Fruit fly (Drosophila melanogaster): ENCODE measurements around the gene Hacd2.
"Not testable (repeated sequence)": the region's sequence is repeated elsewhere in the genome, so short reads cannot be mapped to it uniquely, and the experiment has no call there.

Gene Hacd2

DNA sequence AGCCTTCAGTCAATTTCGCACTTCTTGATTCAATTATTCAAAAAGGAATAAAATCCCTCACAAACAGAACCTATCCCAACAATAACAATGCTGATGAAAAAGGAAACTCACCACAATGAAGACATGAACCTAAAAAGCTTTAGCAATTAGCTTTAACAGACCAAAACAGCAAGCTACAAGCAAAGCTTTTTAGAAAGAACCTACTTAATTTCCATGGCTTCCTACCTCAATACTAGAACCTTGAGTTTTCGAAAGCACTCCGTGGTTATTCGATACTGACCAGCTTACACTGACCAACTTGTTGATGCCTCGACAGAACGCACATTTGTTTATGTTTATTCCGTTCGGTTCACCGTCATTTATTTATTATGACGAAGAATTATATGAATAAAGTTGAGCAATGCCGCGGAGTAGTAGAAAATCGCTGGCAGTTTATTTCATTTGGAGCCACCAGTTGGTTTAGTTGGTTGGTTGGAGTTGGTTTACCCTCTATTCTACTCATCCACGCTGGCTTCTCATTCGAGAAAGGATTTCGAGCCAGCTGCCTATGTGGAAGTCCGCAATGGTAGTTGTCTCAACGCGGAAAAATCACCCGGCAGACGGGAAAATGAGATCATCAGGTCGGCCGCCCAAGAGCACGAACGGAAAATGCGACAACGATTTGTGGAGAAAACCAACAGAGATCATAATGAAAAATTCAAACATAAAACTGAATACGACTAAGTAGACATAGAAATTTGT lies 13.7 kb upstream of the Hacd2 start, which contains the start of gene CG42810:
CG42810 (plus strand) TSS at position 691 of the 741 bp plus-strand sequence.
- no peak for TF ChIP-seq Hr78 (GFP tag; optimal IDR thresholded peaks at IDR 0.05)
- TF ChIP-seq Myc (optimal IDR thresholded peaks at IDR 0.05), result peak; percentile 11

DNA sequence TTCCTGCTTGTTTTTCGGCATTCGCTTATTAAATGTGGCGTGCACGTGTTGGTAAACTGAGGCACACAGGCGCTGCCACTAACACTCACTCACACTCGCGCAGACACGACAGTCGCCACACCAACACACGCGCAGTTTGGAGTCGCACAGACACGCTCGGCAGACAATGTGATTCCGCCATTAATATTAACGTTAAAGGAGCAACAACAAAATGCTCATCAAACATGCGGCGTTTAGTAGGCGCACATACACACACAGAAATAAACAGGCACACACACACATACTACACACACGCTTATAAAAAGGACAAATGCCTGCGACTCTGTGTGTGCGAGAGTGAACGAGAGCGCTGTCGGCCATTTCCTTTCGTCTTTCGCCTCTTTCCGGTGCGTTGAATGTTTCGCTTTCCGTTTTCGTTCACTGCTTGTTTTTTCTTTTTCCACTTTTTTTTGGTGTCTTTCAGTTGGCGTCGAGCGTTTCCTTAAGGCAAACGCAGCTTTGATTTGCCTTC lies 11.6 kb upstream of the Hacd2 start, which contains the start of gene CG42809:
CG42809 (plus strand) TSS at position 461 of the 511 bp plus-strand sequence.
- peak; percentile 12 for TF ChIP-seq Dfd (GFP tag; optimal IDR thresholded peaks at IDR 0.05)
- no peak for TF ChIP-seq Mio (GFP tag; optimal IDR thresholded peaks at IDR 0.05)

DNA sequence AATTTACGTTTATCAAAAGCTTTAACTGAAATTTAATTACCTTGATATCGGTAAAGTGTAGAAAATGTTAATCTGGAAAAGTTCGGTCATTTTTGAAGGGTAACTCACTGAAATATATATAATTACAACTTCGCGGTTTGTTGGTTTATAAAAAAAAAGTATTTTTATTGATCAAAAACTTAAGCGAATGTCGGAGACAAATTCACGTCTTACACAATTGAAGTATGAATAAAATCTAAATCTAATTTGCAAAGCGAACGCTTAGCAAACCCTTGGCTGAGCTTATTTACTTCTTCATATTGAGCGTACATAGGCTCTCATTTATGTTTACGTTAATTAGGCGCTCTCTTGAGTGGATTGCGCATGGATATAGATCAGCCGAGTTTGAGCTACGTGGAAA lies 3.9 kb upstream of the Hacd2 start, which contains the start of gene Hsp60D:
Hsp60D (minus strand) TSS at position 101 of the 400 bp plus-strand sequence.
- not testable (repeated sequence) for TF ChIP-seq foxo, sv, CG9705 (GFP tag; optimal IDR thresholded peaks at IDR 0.05)

DNA sequence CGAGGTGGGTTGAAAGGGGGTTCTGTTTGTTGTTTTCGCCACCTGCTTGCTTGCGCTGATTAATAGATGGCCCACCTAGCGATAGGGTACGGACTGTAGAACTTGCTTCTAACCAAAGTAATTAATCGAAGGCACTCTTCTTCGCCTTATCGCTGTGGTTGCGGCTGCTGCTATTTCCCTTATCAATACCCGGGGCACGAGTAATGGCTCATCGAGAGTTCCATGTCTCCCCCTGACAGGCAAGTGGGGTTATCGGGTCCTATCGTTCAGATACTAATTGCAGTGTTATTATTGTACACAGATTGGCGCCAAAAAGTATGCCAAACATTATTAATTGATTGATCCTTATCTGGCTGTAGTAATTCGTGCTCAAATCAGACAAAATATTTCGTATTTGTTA lies 8.7 kb downstream of the Hacd2 start:
- TF ChIP-seq Hr83 (GFP tag; optimal IDR thresholded peaks at IDR 0.05; ENCODE audit: poor library complexity, severe bottlenecking) (peak; percentile 28), Rel (GFP tag; optimal IDR thresholded peaks at IDR 0.05) (no peak), Rel (tag; optimal IDR thresholded peaks at IDR 0.05) (peak; percentile 10), Abd-B (GFP tag; optimal IDR thresholded peaks at IDR 0.05) (no peak), psq (GFP tag; optimal IDR thresholded peaks at IDR 0.05) (no peak), Sp1 (GFP tag; optimal IDR thresholded peaks at IDR 0.05) (no peak), fru (GFP tag; optimal IDR thresholded peaks at IDR 0.05) (peak; percentile 44), usp (GFP tag; optimal IDR thresholded peaks at IDR 0.05) (no peak), h (GFP tag; optimal IDR thresholded peaks at IDR 0.05) (peak; percentile 82), jim (GFP tag; optimal IDR thresholded peaks at IDR 0.05) (no peak), Hnf4 (GFP tag; optimal IDR thresholded peaks at IDR 0.05) (no peak)

DNA sequence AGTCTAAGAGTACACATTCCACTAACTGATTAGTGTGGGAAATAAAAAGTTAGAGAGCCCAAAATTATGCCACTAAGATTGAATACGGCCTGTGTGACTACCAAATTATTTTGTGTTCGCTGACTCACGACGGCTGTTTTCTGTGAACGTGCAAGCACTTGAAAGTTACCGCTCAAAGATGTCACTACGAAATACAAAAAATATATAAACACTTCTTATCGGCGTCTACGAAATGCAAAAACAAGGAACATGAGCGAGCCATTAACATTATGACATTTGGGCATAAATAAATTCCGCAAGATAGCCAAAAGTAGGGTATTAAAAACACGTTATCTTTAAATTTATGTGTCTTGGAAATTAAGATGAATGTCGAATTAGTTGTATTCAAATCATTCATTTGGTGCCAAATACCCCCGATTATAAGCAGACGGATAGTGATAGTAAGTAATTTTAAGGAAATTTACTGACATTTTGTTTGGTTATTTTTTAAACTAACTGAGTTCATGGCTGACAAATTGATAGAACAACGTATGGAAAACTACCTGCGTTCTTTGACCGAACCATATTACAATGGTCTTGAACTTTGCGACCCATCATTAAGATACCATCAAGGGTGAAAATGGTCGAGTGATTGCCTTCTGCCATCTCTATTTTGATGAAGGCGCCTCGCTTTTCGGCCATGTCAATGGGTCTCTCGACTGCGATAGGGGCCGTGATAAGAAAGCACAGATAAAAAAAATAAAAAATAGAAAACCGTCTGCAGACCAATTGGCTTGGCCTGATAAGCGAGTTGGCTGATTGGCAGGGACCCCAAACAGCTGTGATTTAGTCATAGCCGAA lies 10.4 kb downstream of the Hacd2 start, which contains the start of gene Tehao:
Tehao (plus strand) TSS at position 828 of the 840 bp plus-strand sequence.
- TF ChIP-seq h (GFP tag; optimal IDR thresholded peaks at IDR 0.05), result peak; percentile 21
- no peak for TF ChIP-seq Rel (GFP tag; optimal IDR thresholded peaks at IDR 0.05)
- no peak for TF ChIP-seq Rel (tag; optimal IDR thresholded peaks at IDR 0.05)
- no peak for TF ChIP-seq N (GFP tag; optimal IDR thresholded peaks at IDR 0.05)
- peak; percentile 7 for TF ChIP-seq OdsH (GFP tag; optimal IDR thresholded peaks at IDR 0.05)
- TF ChIP-seq rgr (GFP tag; optimal IDR thresholded peaks at IDR 0.05), result no peak
- TF ChIP-seq Sp1 (GFP tag; optimal IDR thresholded peaks at IDR 0.05), result no peak
- no peak for TF ChIP-seq sage (GFP tag; optimal IDR thresholded peaks at IDR 0.05)
- no peak for TF ChIP-seq Mio (GFP tag; optimal IDR thresholded peaks at IDR 0.05)
- TF ChIP-seq CG32264 (GFP tag; optimal IDR thresholded peaks at IDR 0.05), result no peak
- peak in 1 of 2 experiments; percentile 13 for TF ChIP-seq foxo (GFP tag; optimal IDR thresholded peaks at IDR 0.05)
- no peak for TF ChIP-seq psq (GFP tag; optimal IDR thresholded peaks at IDR 0.05)
- peak; percentile 52 for TF ChIP-seq CrebA (GFP tag; optimal IDR thresholded peaks at IDR 0.05; ENCODE audit: borderline replicate concordance)
- TF ChIP-seq Vsx2 (GFP tag; optimal IDR thresholded peaks at IDR 0.05; ENCODE audit: partially characterized antibody), result no peak
- no peak for TF ChIP-seq dmrt93B (GFP tag; optimal IDR thresholded peaks at IDR 0.05)
- peak; percentile 28 for TF ChIP-seq fru (GFP tag; optimal IDR thresholded peaks at IDR 0.05)
- no peak for TF ChIP-seq Dif (GFP tag; optimal IDR thresholded peaks at IDR 0.05; ENCODE audit: partially characterized antibody)
- no peak for TF ChIP-seq CG9705 (GFP tag; optimal IDR thresholded peaks at IDR 0.05)
